Fruit fly (Drosophila melanogaster) whole organism, embryonic: ENCODE measurements around the gene slpr.

ENCODE experiments used
- CG10267 ChIP-seq: fragments of 200-800 bp; sonication (Bioruptor generic); optimal IDR thresholded peaks from 2 replicates; lab custom pipeline; 2018; ENCODE audit warnings: missing biosample characterization, mild to moderate bottlenecking, missing genetic modification characterization, moderate library complexity
- CG11093 ChIP-seq: fragments of 200-800 bp; sonication (Bioruptor generic); IDR thresholded peaks from 3 replicates; pipeline ENCODE4 v1.3.6; 2022; ENCODE audit warnings: missing biosample characterization, missing genetic modification characterization
- CG11504 ChIP-seq: fragments of 200-800 bp; sonication (Bioruptor generic); optimal IDR thresholded peaks from 3 replicates; lab custom pipeline; 2019; ENCODE audit warnings: missing biosample characterization, mild to moderate bottlenecking, missing genetic modification characterization, moderate library complexity
- CG11695 ChIP-seq: fragments of 200-800 bp; sonication (Bioruptor generic); IDR thresholded peaks from 3 replicates; pipeline ENCODE4 v1.3.6; 2022; ENCODE audit warnings: missing biosample characterization, missing genetic modification characterization
- CG11723 ChIP-seq: fragments of 200-800 bp; sonication (Bioruptor generic); optimal IDR thresholded peaks from 2 replicates; lab custom pipeline; 2017; ENCODE audit warnings: missing biosample characterization, mild to moderate bottlenecking, missing genetic modification characterization
- CG12219 ChIP-seq: fragments of 200-800 bp; sonication (Bioruptor generic); optimal IDR thresholded peaks from 3 replicates; lab custom pipeline; 2018; ENCODE audit warnings: missing biosample characterization, mild to moderate bottlenecking, missing genetic modification characterization
- CG12942 ChIP-seq: fragments of 200-800 bp; sonication (Bioruptor generic); optimal IDR thresholded peaks from 3 replicates; lab custom pipeline; 2016; ENCODE audit warnings: missing biosample characterization, missing genetic modification characterization
- CG1602 ChIP-seq: fragments of 200-800 bp; sonication (Bioruptor generic); optimal IDR thresholded peaks from 3 replicates; lab custom pipeline; 2016; ENCODE audit warnings: missing biosample characterization, missing genetic modification characterization
- CG1603 ChIP-seq: fragments of 200-800 bp; sonication (Bioruptor generic); optimal IDR thresholded peaks from 2 replicates; lab custom pipeline; 2019; ENCODE audit warnings: missing biosample characterization, mild to moderate bottlenecking, missing genetic modification characterization, moderate library complexity
- CG1647 ChIP-seq: fragments of 200-800 bp; sonication (Bioruptor generic); optimal IDR thresholded peaks from 3 replicates; lab custom pipeline; 2016; ENCODE audit warnings: missing biosample characterization, missing genetic modification characterization
- CG17359 ChIP-seq: fragments of 200-800 bp; sonication (Bioruptor generic); optimal IDR thresholded peaks from 3 replicates; lab custom pipeline; 2018; ENCODE audit warnings: missing biosample characterization, mild to moderate bottlenecking, missing genetic modification characterization, moderate library complexity
- CG18262 ChIP-seq: fragments of 200-800 bp; optimal IDR thresholded peaks from 3 replicates; lab custom pipeline; 2019; ENCODE audit warnings: missing biosample characterization, mild to moderate bottlenecking, missing genetic modification characterization, moderate library complexity
- CG4360 ChIP-seq: fragments of 200-800 bp; sonication (Bioruptor generic); IDR thresholded peaks from 2 replicates; pipeline ENCODE4 v1.3.6; 2022; ENCODE audit warnings: missing biosample characterization, missing genetic modification characterization
- CG4617 ChIP-seq: fragments of 200-800 bp; sonication (Bioruptor generic); optimal IDR thresholded peaks from 3 replicates; lab custom pipeline; 2016; ENCODE audit warnings: missing biosample characterization, missing genetic modification characterization, borderline replicate concordance
- CG4820 ChIP-seq: fragments of 200-800 bp; sonication (Bioruptor generic); optimal IDR thresholded peaks from 3 replicates; lab custom pipeline; 2016; ENCODE audit warnings: missing biosample characterization, missing genetic modification characterization
- CG6689 ChIP-seq: fragments of 200-800 bp; sonication (Bioruptor generic); IDR thresholded peaks from 2 replicates; pipeline ENCODE4 v1.3.6; 2022; ENCODE audit warnings: missing biosample characterization, missing genetic modification characterization
- CG7556 ChIP-seq: fragments of 200-800 bp; sonication (Bioruptor generic); optimal IDR thresholded peaks from 2 replicates; lab custom pipeline; 2017; ENCODE audit warnings: missing biosample characterization, mild to moderate bottlenecking, missing genetic modification characterization
- CG7839 ChIP-seq: fragments of 200-800 bp; sonication (Bioruptor generic); optimal IDR thresholded peaks from 3 replicates; lab custom pipeline; 2018; ENCODE audit warnings: missing biosample characterization, mild to moderate bottlenecking, missing genetic modification characterization, moderate library complexity
- CG9437 ChIP-seq: fragments of 200-800 bp; sonication (Bioruptor generic); optimal IDR thresholded peaks from 2 replicates; lab custom pipeline; 2018; ENCODE audit warnings: missing biosample characterization, mild to moderate bottlenecking, missing genetic modification characterization
- CG9609 ChIP-seq: fragments of 200-800 bp; sonication (Bioruptor generic); optimal IDR thresholded peaks from 3 replicates; lab custom pipeline; 2016; ENCODE audit warnings: missing biosample characterization, missing genetic modification characterization
- CG9727 ChIP-seq: fragments of 200-800 bp; sonication (Bioruptor generic); optimal IDR thresholded peaks from 3 replicates; lab custom pipeline; 2017; ENCODE audit warnings: missing biosample characterization, mild to moderate bottlenecking, missing genetic modification characterization
- CkIIα-i1 ChIP-seq: fragments of 200-800 bp; sonication (Bioruptor generic); IDR thresholded peaks from 2 replicates; pipeline ENCODE4 v1.3.6; 2022; ENCODE audit warnings: missing biosample characterization, missing genetic modification characterization
- D19A ChIP-seq: fragments of 200-800 bp; optimal IDR thresholded peaks from 3 replicates; lab custom pipeline; 2019; ENCODE audit warnings: missing biosample characterization, mild to moderate bottlenecking, missing genetic modification characterization, moderate library complexity
- Fer3 ChIP-seq: fragments of 200-800 bp; sonication (Bioruptor generic); optimal IDR thresholded peaks from 2 replicates; lab custom pipeline; 2018; ENCODE audit warnings: missing biosample characterization, mild to moderate bottlenecking, missing genetic modification characterization, moderate library complexity
- Hr39 ChIP-seq: fragments of >200 bp; optimal IDR thresholded peaks from 2 replicates; lab custom pipeline; 2017
- Hr51 ChIP-seq, 2 experiments: fragments of 200-800 bp; sonication (Bioruptor generic); optimal IDR thresholded peaks; 2 replicates in 1 of 2; 3 replicates in 1 of 2; lab custom pipeline; 2016 to 2018; ENCODE audit warnings: missing biosample characterization in 2 of 2, missing genetic modification characterization in 2 of 2, mild to moderate bottlenecking in 1 of 2, moderate library complexity in 1 of 2
- Hsf ChIP-seq: fragments of 200-800 bp; sonication (Bioruptor generic); optimal IDR thresholded peaks from 3 replicates; lab custom pipeline; 2016; ENCODE audit warnings: missing biosample characterization, missing genetic modification characterization
- NC2β ChIP-seq: fragments of 200-800 bp; sonication (Bioruptor generic); optimal IDR thresholded peaks from 2 replicates; lab custom pipeline; 2016; ENCODE audit warnings: missing biosample characterization, missing genetic modification characterization
- Nf-YB ChIP-seq: fragments of 200-800 bp; sonication (Bioruptor generic); optimal IDR thresholded peaks from 3 replicates; lab custom pipeline; 2019; ENCODE audit warnings: missing biosample characterization, mild to moderate bottlenecking, missing genetic modification characterization, moderate library complexity
- Pdp1 ChIP-seq, 2 experiments: fragments of 200-800 bp; sonication (Bioruptor generic); optimal IDR thresholded peaks; 3 replicates each; lab custom pipeline; 2016; ENCODE audit warnings: missing biosample characterization in 2 of 2, missing genetic modification characterization in 2 of 2, mild to moderate bottlenecking in 1 of 2, moderate library complexity in 1 of 2
- Ravus ChIP-seq: fragments of 200-800 bp; sonication (Bioruptor generic); IDR thresholded peaks from 2 replicates; pipeline ENCODE4 v1.3.6; 2022; ENCODE audit warnings: missing biosample characterization, missing genetic modification characterization
- Xbp1 ChIP-seq: fragments of 200-800 bp; sonication (Bioruptor generic); optimal IDR thresholded peaks from 3 replicates; lab custom pipeline; 2016; ENCODE audit warnings: missing biosample characterization, mild to moderate bottlenecking, missing genetic modification characterization
- ase ChIP-seq: fragments of 200-800 bp; sonication (Bioruptor generic); IDR thresholded peaks from 3 replicates; pipeline ENCODE4 v1.3.6; 2022; ENCODE audit warnings: missing biosample characterization, missing genetic modification characterization
- bab2 ChIP-seq: fragments of 200-800 bp; sonication (Bioruptor generic); optimal IDR thresholded peaks from 2 replicates; lab custom pipeline; 2016; ENCODE audit warnings: missing biosample characterization, missing genetic modification characterization
- ci ChIP-seq: fragments of 200-800 bp; sonication (Bioruptor generic); IDR thresholded peaks from 3 replicates; pipeline ENCODE4 v1.3.6; 2022; ENCODE audit warnings: missing biosample characterization, missing genetic modification characterization
- dmrt99B ChIP-seq: fragments of 200-800 bp; sonication (Bioruptor generic); optimal IDR thresholded peaks from 2 replicates; lab custom pipeline; 2018; ENCODE audit warnings: missing biosample characterization, mild to moderate bottlenecking, missing genetic modification characterization, moderate library complexity
- esg ChIP-seq: fragments of 200-800 bp; sonication (Bioruptor generic); conservative IDR thresholded peaks from 2 replicates; pipeline ENCODE4 v1.3.6; 2022; ENCODE audit warnings: missing biosample characterization, missing genetic modification characterization
- grn ChIP-seq: fragments of 200-800 bp; sonication (Bioruptor generic); optimal IDR thresholded peaks from 3 replicates; lab custom pipeline; 2017; ENCODE audit warnings: missing biosample characterization, missing genetic modification characterization
- gsb ChIP-seq: fragments of 200-800 bp; sonication (Bioruptor generic); IDR thresholded peaks from 2 replicates; pipeline ENCODE4 v1.3.6; 2022; ENCODE audit warnings: missing biosample characterization, missing genetic modification characterization
- hkb ChIP-seq, 2 experiments: fragments of 200-800 bp in 1 of 2; fragments of >200 bp in 1 of 2; sonication (Bioruptor generic) in 1 of 2; IDR thresholded peaks in 1 of 2; optimal IDR thresholded peaks in 1 of 2; 2 replicates each; pipeline versions ENCODE4 v1.3.6 to Lab custom; 2017 to 2022; ENCODE audit warnings: missing biosample characterization in 1 of 2, missing genetic modification characterization in 1 of 2
- jumu ChIP-seq: fragments of 200-800 bp; sonication (Bioruptor generic); optimal IDR thresholded peaks from 3 replicates; lab custom pipeline; 2016; ENCODE audit warnings: missing biosample characterization, missing genetic modification characterization
- kay ChIP-seq: fragments of 200-800 bp; sonication (Bioruptor generic); optimal IDR thresholded peaks from 2 replicates; lab custom pipeline; 2016; ENCODE audit warnings: missing biosample characterization, missing genetic modification characterization
- odd ChIP-seq: fragments of 200-800 bp; sonication (Bioruptor generic); optimal IDR thresholded peaks from 2 replicates; lab custom pipeline; 2017; ENCODE audit warnings: missing biosample characterization, mild to moderate bottlenecking, missing genetic modification characterization
- row ChIP-seq: fragments of 200-800 bp; sonication (Bioruptor generic); IDR thresholded peaks from 3 replicates; pipeline ENCODE4 v1.3.6; 2022; ENCODE audit warnings: missing biosample characterization, missing genetic modification characterization
- shn ChIP-seq: fragments of 200-800 bp; sonication (Bioruptor generic); optimal IDR thresholded peaks from 3 replicates; lab custom pipeline; 2016; ENCODE audit warnings: missing biosample characterization, missing genetic modification characterization
- slbo ChIP-seq: fragments of 200-800 bp; sonication (Bioruptor generic); IDR thresholded peaks from 2 replicates; pipeline ENCODE4 v1.3.6; 2022; ENCODE audit warnings: missing biosample characterization, missing genetic modification characterization
- tgo ChIP-seq: fragments of 200-800 bp; sonication (Bioruptor generic); IDR thresholded peaks from 3 replicates; pipeline ENCODE4 v1.3.6; 2022; ENCODE audit warnings: missing biosample characterization, missing genetic modification characterization
- z ChIP-seq: fragments of 200-800 bp; sonication (Bioruptor generic); IDR thresholded peaks from 3 replicates; pipeline ENCODE4 v1.3.6; 2022; ENCODE audit warnings: missing biosample characterization, missing genetic modification characterization

Gene slpr

DNA sequence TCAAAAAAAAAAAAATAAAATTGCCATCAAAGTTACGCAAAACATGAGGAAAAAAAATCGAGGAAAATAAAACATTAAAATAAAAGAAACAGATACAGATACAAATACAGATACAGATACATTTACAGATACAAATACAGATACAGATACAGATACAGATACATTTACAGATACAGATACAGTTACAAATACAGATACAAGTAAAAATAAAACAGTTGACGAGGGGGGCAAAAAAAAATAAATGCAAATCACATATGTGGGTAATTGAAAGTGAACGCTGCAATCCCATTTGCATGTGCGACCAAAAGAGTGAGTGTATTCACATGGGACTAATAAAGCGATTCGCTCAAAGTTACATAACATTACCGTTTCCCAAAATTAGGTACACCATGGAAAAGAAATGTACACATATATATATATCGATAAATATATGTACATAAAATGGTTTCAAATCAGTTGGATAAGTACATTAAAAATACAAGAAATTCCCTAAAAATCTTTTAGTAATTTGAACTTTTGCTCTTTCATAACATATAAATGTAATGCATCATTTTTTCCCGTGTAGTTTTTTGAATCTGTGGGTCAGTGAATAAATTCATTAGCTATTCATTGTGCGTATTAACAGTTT, 28.8 kb upstream of the slpr start (continued):
- TF ChIP-seq dmrt99B, result peak; percentile 85
- TF ChIP-seq Xbp1 (GFP tag; lab: Kevin White, UChicago), result peak; percentile 33
- TF ChIP-seq CG1603 (tag; lab: Kevin White, UChicago), result no peak
- TF ChIP-seq CG12219 (GFP tag; lab: Kevin White, UChicago), result no peak
- no peak for TF ChIP-seq CG11093 (GFP tag; lab: Robert Waterston, UW)
- TF ChIP-seq CG4360 (GFP tag; lab: Robert Waterston, UW), result no peak
- TF ChIP-seq slbo (GFP tag; lab: Robert Waterston, UW), result peak; percentile 39
- peak; percentile 75 for TF ChIP-seq CG17359 (tag; lab: Kevin White, UChicago)
- TF ChIP-seq Pdp1 (GFP tag; optimal IDR thresholded peaks at IDR 0.05; lab: Kevin White, UChicago), result peak in 1 of 2 experiments; percentile 71
- TF ChIP-seq D19A (tag; lab: Kevin White, UChicago), result peak; percentile 29
- peak; percentile 53; the same call in 1 of the 3 replicates for TF ChIP-seq ci
- TF ChIP-seq CG7839 (tag; lab: Kevin White, UChicago), result peak; percentile 68
- peak; percentile 14 for TF ChIP-seq kay
- peak; percentile 23; the same call in 1 of the 2 replicates for TF ChIP-seq CG6689 (GFP tag; lab: Robert Waterston, UW)
- TF ChIP-seq tgo (GFP tag; lab: Robert Waterston, UW), result peak; percentile 60
- peak; percentile 61; the same call in 2 of the 3 replicates for TF ChIP-seq row (GFP tag; lab: Robert Waterston, UW)
- TF ChIP-seq CG11504 (tag; lab: Kevin White, UChicago), result peak; percentile 87
- TF ChIP-seq ase (GFP tag; lab: Robert Waterston, UW), result peak; percentile 29; the same call in 1 of the 3 replicates
- peak; percentile 25 for TF ChIP-seq Fer3 (tag; lab: Kevin White, UChicago)
- TF ChIP-seq CG11695, result peak; percentile 59; the same call in 1 of the 3 replicates
- TF ChIP-seq NC2β (GFP tag; lab: Kevin White, UChicago), result no peak
- TF ChIP-seq CG1602 (GFP tag; lab: Kevin White, UChicago), result no peak
- no peak for TF ChIP-seq hkb (optimal IDR thresholded peaks at IDR 0.05; lab: Kevin White, UChicago)
- TF ChIP-seq hkb (GFP tag; IDR thresholded peaks at IDR 0.05; lab: Robert Waterston, UW), result peak; percentile 67
- TF ChIP-seq CG9437 (GFP tag; lab: Kevin White, UChicago), result peak; percentile 5
- TF ChIP-seq CG10267 (tag; lab: Kevin White, UChicago), result peak; percentile 4
- no peak for TF ChIP-seq CG1647 (GFP tag; lab: Kevin White, UChicago)
- no peak for TF ChIP-seq CG9727 (GFP tag; lab: Kevin White, UChicago)
- no peak for TF ChIP-seq gsb (GFP tag; lab: Robert Waterston, UW)
- TF ChIP-seq CG18262 (tag; lab: Kevin White, UChicago), result peak; percentile 52
- TF ChIP-seq CkIIα-i1 (GFP tag; lab: Robert Waterston, UW), result no peak
- 0 out of 2 replicates have a peak, but pooled peaks have one; percentile 11 for TF ChIP-seq esg
- peak; percentile 23 for TF ChIP-seq CG4820 (GFP tag; lab: Kevin White, UChicago)

DNA sequence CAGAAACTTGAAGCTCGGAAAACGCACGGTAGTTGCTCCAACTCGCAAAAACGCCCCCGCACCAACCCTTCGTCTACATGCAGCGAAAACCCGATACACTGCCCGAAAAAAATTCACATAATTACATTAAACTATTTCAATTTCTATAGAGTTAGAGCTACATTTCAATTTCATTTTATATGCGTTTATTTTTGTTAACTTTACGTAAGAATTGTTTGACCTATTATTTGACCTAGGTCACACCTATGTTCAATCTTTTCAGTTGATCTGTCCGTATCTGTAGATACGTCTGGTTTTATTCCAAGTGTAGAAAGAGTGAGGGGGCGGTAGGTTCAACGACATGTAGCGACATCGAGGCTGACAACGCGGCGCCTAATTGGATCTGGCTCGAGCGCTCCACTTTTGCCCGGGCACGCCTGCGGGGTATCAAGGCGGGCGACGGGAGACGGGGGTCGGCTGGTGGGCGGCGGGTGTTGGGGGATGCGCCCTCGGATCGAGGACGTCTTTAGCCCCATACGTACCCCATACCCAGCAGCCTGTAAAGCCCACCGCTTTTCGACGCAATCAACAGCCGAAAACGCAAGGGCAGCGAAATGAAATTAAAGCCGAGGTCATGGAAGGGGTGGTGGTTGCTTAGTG, 25.9 kb upstream of the slpr start:
- TF ChIP-seq CG9609 (no peak), CG12942 (GFP tag; lab: Kevin White, UChicago) (no peak), Hr39 (lab: Kevin White, UChicago) (peak; percentile 7), bab2 (no peak), jumu (GFP tag; lab: Kevin White, UChicago) (no peak), CG11723 (GFP tag; lab: Kevin White, UChicago) (no peak), D19A (tag; lab: Kevin White, UChicago) (peak; percentile 3), shn (GFP tag; lab: Kevin White, UChicago) (no peak), z (GFP tag; lab: Robert Waterston, UW) (no peak), dmrt99B (peak; percentile 54), Nf-YB (GFP tag; lab: Kevin White, UChicago) (no peak), odd (GFP tag; lab: Kevin White, UChicago) (no peak), CG7556 (peak; percentile 53), Hr51 (GFP tag; optimal IDR thresholded peaks at IDR 0.05; lab: Kevin White, UChicago) (peak in 1 of 2 experiments; percentile 56), Ravus (GFP tag; lab: Robert Waterston, UW) (no peak), Hsf (GFP tag; lab: Kevin White, UChicago) (peak; percentile 10), CG4617 (GFP tag; lab: Kevin White, UChicago) (no peak), Xbp1 (GFP tag; lab: Kevin White, UChicago) (peak; percentile 21), grn (no peak), tgo (GFP tag; lab: Robert Waterston, UW) (peak; percentile 40; the same call in 2 of the 3 replicates)
